Worm (Caenorhabditis elegans) whole organism, L3 larva: ENCODE results near the gene srh-119.

Experiments
- ZK546.5 ChIP-seq: sonication (generic microtip); optimal IDR thresholded peaks from 2 replicates; lab custom pipeline; 2017; ENCODE audit warnings: missing biosample characterization, missing genetic modification characterization
- ama-1 ChIP-seq: fragments of 150-350 bp; optimal IDR thresholded peaks from 2 replicates; lab custom pipeline; 2018
- ceh-16 ChIP-seq: sonication (generic microtip); optimal IDR thresholded peaks from 2 replicates; lab custom pipeline; 2017; ENCODE audit warnings: missing biosample characterization, missing genetic modification characterization
- ceh-28 ChIP-seq: fragments of 150-350 bp; optimal IDR thresholded peaks from 2 replicates; lab custom pipeline; 2014; ENCODE audit warnings: missing biosample characterization, missing genetic modification reagents, missing genetic modification characterization
- fkh-10 ChIP-seq: sonication (generic microtip); optimal IDR thresholded peaks from 2 replicates; lab custom pipeline; 2017; ENCODE audit warnings: missing biosample characterization, missing genetic modification reagents, missing genetic modification characterization
- fos-1 ChIP-seq: fragments of 150-350 bp; optimal IDR thresholded peaks from 2 replicates; lab custom pipeline; 2014; ENCODE audit warnings: missing biosample characterization, missing genetic modification characterization
- mdl-1 ChIP-seq: fragments of 150-350 bp; optimal IDR thresholded peaks from 2 replicates; lab custom pipeline; 2014; ENCODE audit warnings: missing biosample characterization, missing genetic modification characterization
- nhr-12 ChIP-seq: fragments of 150-350 bp; optimal IDR thresholded peaks from 2 replicates; lab custom pipeline; 2014; ENCODE audit warnings: missing biosample characterization, missing genetic modification characterization
- nhr-237 ChIP-seq: fragments of 150-350 bp; optimal IDR thresholded peaks from 2 replicates; lab custom pipeline; 2014; ENCODE audit warnings: missing biosample characterization, missing genetic modification characterization
- nhr-76 ChIP-seq: fragments of 150-350 bp; sonication (generic microtip); optimal IDR thresholded peaks from 5 replicates; lab custom pipeline; 2014; ENCODE audit warnings: missing biosample characterization, missing genetic modification characterization
- sea-2 ChIP-seq: fragments of 150-350 bp; sonication (generic microtip); optimal IDR thresholded peaks from 4 replicates; lab custom pipeline; 2014; ENCODE audit warnings: missing biosample characterization, missing genetic modification reagents, missing genetic modification characterization
- skn-1 ChIP-seq: fragments of 150-350 bp; optimal IDR thresholded peaks from 2 replicates; lab custom pipeline; 2014; ENCODE audit warnings: missing biosample characterization, missing genetic modification characterization
- snpc-4 ChIP-seq: fragments of 150-350 bp; optimal IDR thresholded peaks from 2 replicates; lab custom pipeline; 2014; ENCODE audit warnings: missing biosample characterization, missing genetic modification characterization
- zag-1 ChIP-seq: fragments of 150-350 bp; optimal IDR thresholded peaks from 2 replicates; lab custom pipeline; 2014; ENCODE audit warnings: missing biosample characterization, missing genetic modification characterization

- no peak for TF ChIP-seq nhr-12 (tag; lab: Kevin White, UChicago)
- TF ChIP-seq ceh-16 (tag; lab: Kevin White, UChicago): no peak
- no peak for TF ChIP-seq ama-1
- no peak for TF ChIP-seq skn-1 (tag; lab: Kevin White, UChicago)
- no peak for TF ChIP-seq zag-1 (tag; lab: Kevin White, UChicago)
- no peak for TF ChIP-seq nhr-237
- TF ChIP-seq fkh-10 (GFP tag; lab: Kevin White, UChicago): no peak
- no peak for TF ChIP-seq mdl-1 (tag; lab: Kevin White, UChicago)
- TF ChIP-seq ZK546.5 (tag; lab: Kevin White, UChicago): no peak
- TF ChIP-seq sea-2 (GFP tag; lab: Kevin White, UChicago): no peak
- TF ChIP-seq ceh-28: no peak
- TF ChIP-seq fos-1: no peak
- TF ChIP-seq snpc-4: no peak
- TF ChIP-seq nhr-76 (tag; lab: Kevin White, UChicago): no peak
Measured at ce11 chrV:16992383-16992782, 20.1 kb downstream of the srh-119 start.
